Fruit fly (Drosophila melanogaster): ENCODE data around the gene CG32856.
A peak's percentile ranks its signal among the peaks of the same experiment; 100 is the strongest.

CG32856 gene

DNA sequence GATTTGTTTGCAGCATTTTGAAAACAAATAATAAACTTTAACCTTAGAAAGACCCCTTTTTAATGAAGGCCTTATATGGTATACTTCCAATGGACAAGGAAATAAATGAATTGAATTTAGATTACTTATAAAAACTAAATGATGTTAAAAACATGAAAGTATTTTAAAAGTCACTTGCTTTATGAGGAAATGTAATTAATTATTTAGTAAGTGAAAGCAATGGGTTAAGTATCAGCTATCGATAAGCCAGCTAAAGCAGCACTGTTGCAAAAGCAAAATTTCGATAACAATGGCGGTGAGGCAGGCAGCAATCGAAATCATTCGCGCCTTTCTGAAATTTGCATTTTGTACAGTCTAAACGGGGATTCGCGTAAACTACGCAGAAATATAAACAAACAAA, at the start of gene CG32856, which contains the start of gene Rbf2 (continued):
- TF ChIP-seq CG14860 (GFP tag; IDR thresholded peaks at IDR 0.05; ENCODE audit: partially characterized antibody) (peak; percentile 84), Hsf (GFP tag; optimal IDR thresholded peaks at IDR 0.05) (peak; percentile 91), Dll (GFP tag; IDR thresholded peaks at IDR 0.05; ENCODE audit: partially characterized antibody) (peak; percentile 78), Ets97D (GFP tag; optimal IDR thresholded peaks at IDR 0.05) (peak; percentile 90), Nf-YC (tag; optimal IDR thresholded peaks at IDR 0.05) (peak; percentile 11), corto (GFP tag; optimal IDR thresholded peaks at IDR 0.05) (no peak), tna (GFP tag; IDR thresholded peaks at IDR 0.05; ENCODE audit: partially characterized antibody) (peak; percentile 90), CG4707 (GFP tag; optimal IDR thresholded peaks at IDR 0.05) (peak; percentile 50), CG7372 (GFP tag; IDR thresholded peaks at IDR 0.05) (no peak), CG9609 (GFP tag; optimal IDR thresholded peaks at IDR 0.05) (peak; percentile 68), mam (GFP tag; optimal IDR thresholded peaks at IDR 0.05) (peak; percentile 89), nom (GFP tag; optimal IDR thresholded peaks at IDR 0.05) (peak; percentile 5), Ravus (GFP tag; IDR thresholded peaks at IDR 0.05) (no peak; the same call in 1 of the 2 replicates), Ada2b (GFP tag; IDR thresholded peaks at IDR 0.05) (no peak), run (tag; optimal IDR thresholded peaks at IDR 0.05) (peak; percentile 64), prd (optimal IDR thresholded peaks at IDR 0.05) (no peak), prd (GFP tag; IDR thresholded peaks at IDR 0.05) (no peak; the same call in 1 of the 3 replicates), CG9437 (GFP tag; optimal IDR thresholded peaks at IDR 0.05) (peak; percentile 73), z (GFP tag; IDR thresholded peaks at IDR 0.05) (no peak), chm (GFP tag; IDR thresholded peaks at IDR 0.05) (no peak), pum (GFP tag; optimal IDR thresholded peaks at IDR 0.05) (peak; percentile 77), crp (GFP tag; optimal IDR thresholded peaks at IDR 0.05) (peak in 1 of 2 experiments; percentile 69), shn (GFP tag; optimal IDR thresholded peaks at IDR 0.05) (peak; percentile 64), CG6813 (GFP tag; optimal IDR thresholded peaks at IDR 0.05) (no peak), CG6654 (GFP tag; optimal IDR thresholded peaks at IDR 0.05) (no peak), chif (GFP tag; optimal IDR thresholded peaks at IDR 0.05) (peak in 1 of 2 experiments; percentile 69), crc (GFP tag; optimal IDR thresholded peaks at IDR 0.05) (peak; percentile 70), disco-r (GFP tag; optimal IDR thresholded peaks at IDR 0.05) (peak; percentile 46), chn (GFP tag; optimal IDR thresholded peaks at IDR 0.05) (peak; percentile 80), CG2120 (GFP tag; optimal IDR thresholded peaks at IDR 0.05) (peak; percentile 95), MTF-1 (GFP tag; optimal IDR thresholded peaks at IDR 0.05; ENCODE audit: borderline replicate concordance) (no peak), CG4854 (GFP tag; optimal IDR thresholded peaks at IDR 0.05) (peak; percentile 41), CG32772 (GFP tag; IDR thresholded peaks at IDR 0.05) (no peak), vnd (GFP tag; IDR thresholded peaks at IDR 0.05; ENCODE audit: partially characterized antibody) (peak; percentile 73), CG14014 (GFP tag; IDR thresholded peaks at IDR 0.05) (peak; percentile 77), CG4328 (GFP tag; optimal IDR thresholded peaks at IDR 0.05) (no peak), NfI (GFP tag; optimal IDR thresholded peaks at IDR 0.05) (peak; percentile 84), CG11723 (GFP tag; optimal IDR thresholded peaks at IDR 0.05) (peak; percentile 43), CG32767 (GFP tag; IDR thresholded peaks at IDR 0.05) (0 out of 2 replicates have a peak, but pooled peaks have one; percentile 69), pros (GFP tag; optimal IDR thresholded peaks at IDR 0.05) (no peak), Dp (GFP tag; optimal IDR thresholded peaks at IDR 0.05) (peak; percentile 84), nerfin-2 (GFP tag; IDR thresholded peaks at IDR 0.05; ENCODE audit: partially characterized antibody) (peak; percentile 93), CG18011 (GFP tag; optimal IDR thresholded peaks at IDR 0.05) (peak; percentile 38), CG2678 (tag; optimal IDR thresholded peaks at IDR 0.05) (no peak), CG34376 (GFP tag; optimal IDR thresholded peaks at IDR 0.05) (no peak), Asciz (GFP tag; optimal IDR thresholded peaks at IDR 0.05) (no peak), mirr (GFP tag; optimal IDR thresholded peaks at IDR 0.05) (no peak), Oli (tag; optimal IDR thresholded peaks at IDR 0.05) (no peak), sqz (GFP tag; optimal IDR thresholded peaks at IDR 0.05) (no peak), CG9817 (tag; optimal IDR thresholded peaks at IDR 0.05) (peak; percentile 93)

Measured in whole organism, embryonic.